Fruit fly (Drosophila melanogaster): ENCODE data around the gene Nepl13.

DNA sequence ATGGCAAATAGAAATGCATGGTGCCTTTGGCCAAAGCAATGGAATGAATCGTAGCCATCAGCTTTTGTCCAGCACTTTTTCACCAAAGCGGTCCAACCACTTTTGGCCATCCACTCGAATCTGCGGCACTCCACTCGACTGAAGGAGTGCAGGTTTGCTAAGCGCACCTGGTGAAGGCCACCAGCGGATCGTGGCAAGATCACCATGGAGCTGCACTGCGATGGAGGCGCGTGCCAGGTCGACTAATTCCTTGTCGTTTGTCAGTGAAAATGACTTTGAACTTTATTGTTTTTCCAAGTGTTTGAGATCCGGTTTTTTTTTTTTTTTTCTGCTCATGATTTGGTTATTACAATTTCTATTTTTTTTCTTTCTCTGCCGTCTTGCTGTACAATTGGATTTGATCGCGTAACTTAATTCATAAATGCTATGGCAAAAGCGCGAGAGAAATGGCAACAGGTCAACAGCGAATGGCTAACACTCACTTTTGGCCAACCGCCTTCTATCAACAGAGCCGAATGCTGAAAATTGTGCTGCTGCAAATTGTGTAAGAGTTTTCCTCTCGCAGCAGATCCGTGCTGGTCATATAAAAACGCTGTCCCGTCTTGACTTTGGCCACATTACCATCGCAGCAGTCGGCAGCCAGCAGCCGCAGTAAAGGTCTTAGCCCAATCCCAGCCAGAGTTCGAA is 42.9 kb upstream of the Nepl13 start, which contains the start of gene CG7031:
- TF ChIP-seq CG8478 (optimal IDR thresholded peaks at IDR 0.05) (no peak), CTCF (optimal IDR thresholded peaks at IDR 0.05) (no peak)

All from S2 (cell line).